Worm (Caenorhabditis elegans) whole organism, young adult: ENCODE data around the gene let-19.

Experiments
- F55B11.4 ChIP-seq: sonication (generic microtip); optimal IDR thresholded peaks from 2 replicates; lab custom pipeline; 2016; ENCODE audit warnings: missing compliant biosample characterization, missing genetic modification characterization, borderline replicate concordance; ENCODE audit not compliant: insufficient read depth
- ama-1 ChIP-seq, 3 experiments: fragments of 150-350 bp in 1 of 3; sonication (generic microtip) in 2 of 3; optimal IDR thresholded peaks; 2 replicates each; lab custom pipeline; 2014 to 2018; ENCODE audit warnings: missing biosample characterization in 2 of 3, missing genetic modification characterization in 2 of 3, missing genetic modification reagents in 2 of 3
- dpl-1 ChIP-seq: fragments of 150-350 bp; optimal IDR thresholded peaks from 2 replicates; lab custom pipeline; 2014; ENCODE audit warnings: missing biosample characterization, missing genetic modification reagents, missing genetic modification characterization
- egl-18 ChIP-seq: fragments of 200-800 bp; sonication (Bioruptor generic); IDR thresholded peaks from 2 replicates; pipeline ENCODE4 v1.3.6; 2022; ENCODE audit warnings: missing genetic modification reagents, missing genetic modification characterization, missing compliant biosample characterization
- nhr-90 ChIP-seq: sonication (generic microtip); optimal IDR thresholded peaks from 2 replicates; lab custom pipeline; 2016; ENCODE audit warnings: missing genotype, mild to moderate bottlenecking, missing genetic modification characterization, missing compliant biosample characterization
- pha-4 ChIP-seq: fragments of 150-350 bp; sonication (generic microtip); optimal IDR thresholded peaks from 2 replicates; lab custom pipeline; 2014; ENCODE audit warnings: missing biosample characterization, missing genetic modification reagents, missing genetic modification characterization
- snpc-1.1 ChIP-seq: sonication (generic microtip); optimal IDR thresholded peaks from 2 replicates; lab custom pipeline; 2017; ENCODE audit warnings: missing genetic modification characterization, mild to moderate bottlenecking, missing compliant biosample characterization, antibody characterized with exemption, moderate library complexity, missing genotype, missing genetic modification reagents; ENCODE audit not compliant: insufficient read depth
- zfh-2 ChIP-seq: fragments of 200-800 bp; sonication (Bioruptor generic); conservative IDR thresholded peaks from 2 replicates; pipeline ENCODE4 v1.3.6; 2022; ENCODE audit warnings: missing genetic modification reagents, missing genetic modification characterization, missing compliant biosample characterization
- zim-3 ChIP-seq: sonication (generic microtip); optimal IDR thresholded peaks from 2 replicates; lab custom pipeline; 2017; ENCODE audit warnings: mild to moderate bottlenecking, missing genetic modification characterization, moderate library complexity, missing compliant biosample characterization
- ztf-25 ChIP-seq: fragments of 200-800 bp; sonication (Bioruptor generic); IDR thresholded peaks from 2 replicates; pipeline ENCODE4 v1.3.6; 2022; ENCODE audit warnings: missing genetic modification reagents, missing genetic modification characterization, missing compliant biosample characterization
- ztf-26 ChIP-seq: sonication (generic microtip); optimal IDR thresholded peaks from 2 replicates; lab custom pipeline; 2017; ENCODE audit warnings: missing genetic modification characterization, missing compliant biosample characterization

DNA sequence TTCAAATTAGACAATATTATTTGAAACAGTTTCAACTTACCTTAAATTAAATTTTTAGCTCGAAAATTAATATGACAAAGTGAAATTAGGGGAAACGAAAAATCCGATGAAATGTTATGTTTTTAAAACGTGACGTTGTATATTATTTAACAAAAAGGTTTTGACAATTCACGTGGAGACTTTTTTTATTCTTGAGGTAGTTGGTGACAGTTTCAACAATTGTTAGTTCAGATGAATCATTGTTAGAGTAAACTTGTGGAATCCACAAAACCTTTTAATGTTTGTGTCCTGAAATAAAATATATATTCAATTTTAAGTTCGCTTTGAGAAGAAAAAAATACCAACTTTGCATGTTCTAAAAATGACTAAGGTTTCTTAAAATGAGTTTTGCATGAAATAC lies 11.3 kb upstream of the let-19 start, which contains the start of gene fut-1:
- TF ChIP-seq nhr-90 (no peak), dpl-1 (GFP tag; lab: Kevin White, UChicago) (no peak), snpc-1.1 (no peak), pha-4 (tag; lab: Kevin White, UChicago) (no peak), egl-18 (GFP tag; lab: Robert Waterston, UW) (no peak), F55B11.4 (no peak), ztf-25 (GFP tag; lab: Robert Waterston, UW) (no peak), zfh-2 (GFP tag; lab: Robert Waterston, UW) (no peak), zim-3 (tag; lab: Kevin White, UChicago) (no peak), ztf-26 (tag; lab: Kevin White, UChicago) (no peak), ama-1 (optimal IDR thresholded peaks at IDR 0.05; lab: Kevin White, UChicago) (no peak), ama-1 (GFP tag; optimal IDR thresholded peaks at IDR 0.05; lab: Kevin White, UChicago) (no peak)
